Fruit fly (Drosophila melanogaster) whole organism, prepupa: ENCODE measurements around the gene CG7194.

Experiments used
- CG11294 ChIP-seq: fragments of 200-800 bp; sonication (Bioruptor generic); IDR thresholded peaks from 2 replicates; pipeline ENCODE4 v1.3.6; 2022; ENCODE audit warnings: missing biosample characterization, missing genetic modification characterization
- CG11902 ChIP-seq: fragments of 200-800 bp; sonication (Bioruptor generic); optimal IDR thresholded peaks from 3 replicates; lab custom pipeline; 2016; ENCODE audit warnings: missing biosample characterization, missing genetic modification characterization
- CG15336 ChIP-seq: fragments of 200-800 bp; sonication (Bioruptor generic); IDR thresholded peaks from 2 replicates; pipeline ENCODE4 v1.3.6; 2022; ENCODE audit warnings: missing biosample characterization, missing genetic modification characterization
- CG1621 ChIP-seq: fragments of 200-800 bp; sonication (Bioruptor generic); optimal IDR thresholded peaks from 3 replicates; lab custom pipeline; 2018; ENCODE audit warnings: missing biosample characterization, mild to moderate bottlenecking, missing genetic modification characterization
- CG16779 ChIP-seq: fragments of 200-800 bp; sonication (Bioruptor generic); optimal IDR thresholded peaks from 3 replicates; lab custom pipeline; 2017; ENCODE audit warnings: missing biosample characterization, mild to moderate bottlenecking, missing genetic modification characterization
- CG31627 ChIP-seq: fragments of 200-800 bp; sonication (Bioruptor generic); optimal IDR thresholded peaks from 3 replicates; lab custom pipeline; 2016; ENCODE audit warnings: missing biosample characterization, missing genetic modification characterization
- CG32006 ChIP-seq: fragments of 200-800 bp; sonication (Bioruptor generic); optimal IDR thresholded peaks from 3 replicates; lab custom pipeline; 2017; ENCODE audit warnings: missing biosample characterization, mild to moderate bottlenecking, missing genetic modification characterization
- CG3919 ChIP-seq: fragments of 200-800 bp; sonication (Bioruptor generic); optimal IDR thresholded peaks from 3 replicates; lab custom pipeline; 2016; ENCODE audit warnings: missing biosample characterization, missing genetic modification characterization
- CG4318 ChIP-seq: fragments of 200-800 bp; sonication (Bioruptor generic); optimal IDR thresholded peaks from 3 replicates; lab custom pipeline; 2017; ENCODE audit warnings: missing biosample characterization, mild to moderate bottlenecking, missing genetic modification characterization
- CG6163 ChIP-seq: fragments of 200-800 bp; sonication (Bioruptor generic); IDR thresholded peaks from 3 replicates; pipeline ENCODE4 v1.3.6; 2022; ENCODE audit warnings: missing biosample characterization, missing genetic modification characterization
- CG6276 ChIP-seq: fragments of 200-800 bp; sonication (Bioruptor generic); optimal IDR thresholded peaks from 2 replicates; lab custom pipeline; 2017; ENCODE audit warnings: missing biosample characterization, mild to moderate bottlenecking, missing genetic modification characterization
- CG6808 ChIP-seq: fragments of 200-800 bp; sonication (Bioruptor generic); optimal IDR thresholded peaks from 3 replicates; lab custom pipeline; 2017; ENCODE audit warnings: missing biosample characterization, missing genetic modification characterization, mild to moderate bottlenecking, moderate library complexity, missing genetic modification reagents
- CG6854 ChIP-seq: fragments of 200-800 bp; sonication (Bioruptor generic); optimal IDR thresholded peaks from 2 replicates; lab custom pipeline; 2017; ENCODE audit warnings: missing biosample characterization, mild to moderate bottlenecking, missing genetic modification characterization
- CG8119 ChIP-seq: fragments of 200-800 bp; sonication (Bioruptor generic); IDR thresholded peaks from 3 replicates; pipeline ENCODE4 v1.3.6; 2022; ENCODE audit warnings: missing biosample characterization, missing genetic modification characterization
- Eip78C ChIP-seq: fragments of 200-800 bp; sonication (Bioruptor generic); peaks from one replicate; lab custom pipeline; 2016; ENCODE audit warnings: missing biosample characterization, missing genetic modification characterization
- Ets21C ChIP-seq: fragments of 200-800 bp; sonication (Bioruptor generic); optimal IDR thresholded peaks from 3 replicates; lab custom pipeline; 2016; ENCODE audit warnings: missing biosample characterization, missing genetic modification characterization
- Ets96B ChIP-seq: fragments of 200-800 bp; optimal IDR thresholded peaks from 2 replicates; lab custom pipeline; 2019; ENCODE audit warnings: missing biosample characterization, mild to moderate bottlenecking, missing genetic modification characterization, moderate library complexity
- Gug ChIP-seq: fragments of 200-800 bp; sonication (Bioruptor generic); IDR thresholded peaks from 2 replicates; pipeline ENCODE4 v1.3.6; 2022; ENCODE audit warnings: missing biosample characterization, missing genetic modification characterization
- Hr38 ChIP-seq: sonication (Bioruptor generic); optimal IDR thresholded peaks from 2 replicates; lab custom pipeline; 2016; ENCODE audit warnings: missing biosample characterization, missing genetic modification characterization
- Hr39 ChIP-seq: fragments of 200-800 bp; sonication (Bioruptor generic); optimal IDR thresholded peaks from 2 replicates; lab custom pipeline; 2016; ENCODE audit warnings: missing biosample characterization, missing genetic modification characterization
- Hr4 ChIP-seq: fragments of 200-800 bp; sonication (Bioruptor generic); optimal IDR thresholded peaks from 3 replicates; lab custom pipeline; 2016; ENCODE audit warnings: missing biosample characterization, missing genetic modification characterization
- Lpt ChIP-seq: fragments of 200-800 bp; sonication (Bioruptor generic); optimal IDR thresholded peaks from 3 replicates; lab custom pipeline; 2016; ENCODE audit warnings: missing biosample characterization, missing genetic modification characterization
- Met ChIP-seq: fragments of 200-800 bp; sonication (Bioruptor generic); optimal IDR thresholded peaks from 3 replicates; lab custom pipeline; 2016; ENCODE audit warnings: missing biosample characterization, missing genetic modification characterization
- Sox102F ChIP-seq: fragments of 200-800 bp; sonication (Bioruptor generic); optimal IDR thresholded peaks from 2 replicates; lab custom pipeline; 2016; ENCODE audit warnings: missing biosample characterization, mild to moderate bottlenecking, missing genetic modification characterization
- Sox14 ChIP-seq: fragments of 200-800 bp; sonication (Bioruptor generic); optimal IDR thresholded peaks from 3 replicates; lab custom pipeline; 2016; ENCODE audit warnings: missing biosample characterization, missing genetic modification characterization
- Sox15 ChIP-seq: fragments of 200-800 bp; sonication (Bioruptor generic); optimal IDR thresholded peaks from 3 replicates; lab custom pipeline; 2016; ENCODE audit warnings: missing biosample characterization, missing genetic modification characterization
- acj6 ChIP-seq: fragments of 200-800 bp; sonication (Bioruptor generic); optimal IDR thresholded peaks from 3 replicates; lab custom pipeline; 2016; ENCODE audit warnings: missing biosample characterization, missing genetic modification characterization
- eg ChIP-seq: fragments of 200-800 bp; sonication (Bioruptor generic); IDR thresholded peaks from 3 replicates; pipeline ENCODE4 v1.3.6; 2022; ENCODE audit warnings: missing biosample characterization, missing genetic modification characterization
- esn ChIP-seq: fragments of 200-800 bp; sonication (Bioruptor generic); optimal IDR thresholded peaks from 2 replicates; lab custom pipeline; 2016; ENCODE audit warnings: missing biosample characterization, mild to moderate bottlenecking, missing genetic modification characterization, moderate library complexity
- fkh ChIP-seq: fragments of 200-800 bp; sonication (Bioruptor generic); optimal IDR thresholded peaks from 3 replicates; lab custom pipeline; 2017; ENCODE audit warnings: missing biosample characterization, mild to moderate bottlenecking, missing genetic modification characterization, moderate library complexity
- pdm3 ChIP-seq: fragments of 200-800 bp; sonication (Bioruptor generic); optimal IDR thresholded peaks from 3 replicates; lab custom pipeline; 2016; ENCODE audit warnings: missing biosample characterization, missing genetic modification characterization
- svp ChIP-seq: fragments of 200-800 bp; sonication (Bioruptor generic); peaks from one replicate; lab custom pipeline; 2016; ENCODE audit warnings: missing biosample characterization, missing genetic modification characterization
- topi ChIP-seq: fragments of 200-800 bp; sonication (Bioruptor generic); optimal IDR thresholded peaks from 3 replicates; lab custom pipeline; 2016; ENCODE audit warnings: missing biosample characterization, missing genetic modification characterization

Gene CG7194

DNA sequence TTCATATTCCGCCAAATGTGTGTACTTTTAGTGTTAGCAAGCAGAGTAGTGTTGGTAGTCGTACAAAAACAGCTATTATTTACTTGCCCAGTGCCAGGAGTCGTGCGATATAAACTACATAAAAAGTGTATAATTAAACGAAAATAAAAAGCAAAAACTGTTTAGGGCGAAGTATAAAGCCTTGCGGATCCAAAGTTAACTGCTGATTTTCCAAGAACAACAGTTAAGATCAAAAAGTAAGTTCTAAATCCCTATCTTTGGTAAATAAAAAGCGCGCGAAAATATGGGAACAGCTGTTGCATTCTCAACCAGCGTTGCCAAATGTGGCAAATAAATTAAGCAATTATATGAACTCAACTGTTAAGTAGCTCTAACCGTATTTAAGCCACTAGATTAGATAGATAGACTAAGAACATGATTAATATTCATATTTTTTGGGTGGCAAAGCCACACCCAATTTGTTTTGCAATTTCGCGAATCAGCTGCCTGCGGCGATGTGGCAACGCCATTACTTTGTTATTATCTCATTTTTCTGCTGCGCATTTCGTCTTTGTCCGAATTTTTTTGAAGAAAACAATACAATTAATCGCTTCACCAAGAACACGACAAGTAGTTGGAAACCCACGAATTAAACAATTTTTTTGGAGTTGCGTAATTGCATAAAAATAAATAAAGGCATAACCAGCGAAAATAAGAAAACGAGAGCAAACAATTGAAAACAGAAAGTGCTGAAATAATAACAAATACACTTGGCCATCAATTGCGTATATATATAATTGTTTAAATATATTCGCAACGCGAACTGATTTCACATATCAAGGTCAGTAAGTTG is 36.6 kb upstream of the CG7194 start, which contains the start of the genes Prim1 and CG7083 (continued):
- TF ChIP-seq CG1621 (tag; lab: Kevin White, UChicago) (peak; percentile 7), CG6163 (GFP tag; lab: Robert Waterston, UW) (no peak; the same call in 2 of the 3 replicates), topi (GFP tag; lab: Kevin White, UChicago) (peak; percentile 67), CG11294 (GFP tag; lab: Robert Waterston, UW) (no peak), pdm3 (GFP tag; lab: Kevin White, UChicago) (peak; percentile 63), Hr38 (GFP tag; lab: Kevin White, UChicago) (no peak), CG31627 (GFP tag; lab: Kevin White, UChicago) (peak; percentile 74), Ets96B (tag; lab: Kevin White, UChicago) (peak; percentile 41), Sox102F (GFP tag; lab: Kevin White, UChicago) (peak; percentile 69), Gug (GFP tag; lab: Robert Waterston, UW) (peak; percentile 28; the same call in 1 of the 2 replicates)

dm6 chr3L:8338921-8339320 is 35.1 kb upstream of the CG7194 start, which contains the start of gene Pex2:
TSS of gene Pex2 (plus strand) at chr3L:8339051.
- TF ChIP-seq CG11294 (GFP tag; lab: Robert Waterston, UW) (no peak), Ets21C (GFP tag; lab: Kevin White, UChicago) (no peak), CG16779 (tag; lab: Kevin White, UChicago) (peak; percentile 8), CG6808 (GFP tag; lab: Kevin White, UChicago) (peak; percentile 52), Met (peak; percentile 27), CG11902 (no peak), Eip78C (peak; percentile 79), Lpt (no peak), Sox15 (no peak), fkh (GFP tag; lab: Kevin White, UChicago) (peak; percentile 75), svp (GFP tag; lab: Kevin White, UChicago) (peak; percentile 98), CG3919 (GFP tag; lab: Kevin White, UChicago) (peak; percentile 23), CG6163 (GFP tag; lab: Robert Waterston, UW) (no peak)
- TF ChIP-seq, all 60 proteins: peak for 7

- TF ChIP-seq eg (0 out of 3 replicates have a peak, but pooled peaks have one; percentile 16), CG3919 (GFP tag; lab: Kevin White, UChicago) (no peak), CG6854 (GFP tag; lab: Kevin White, UChicago) (no peak), Sox14 (GFP tag; lab: Kevin White, UChicago) (no peak), Lpt (peak; percentile 7), CG32006 (GFP tag; lab: Kevin White, UChicago) (peak; percentile 53), esn (GFP tag; lab: Kevin White, UChicago) (no peak)
These were observed 32.5 kb upstream of the CG7194 start, which contains the start of gene Cpr66Cb for dm6 chr3L:8336372-8336771. TSS of gene Cpr66Cb (plus strand) at chr3L:8336672.

DNA sequence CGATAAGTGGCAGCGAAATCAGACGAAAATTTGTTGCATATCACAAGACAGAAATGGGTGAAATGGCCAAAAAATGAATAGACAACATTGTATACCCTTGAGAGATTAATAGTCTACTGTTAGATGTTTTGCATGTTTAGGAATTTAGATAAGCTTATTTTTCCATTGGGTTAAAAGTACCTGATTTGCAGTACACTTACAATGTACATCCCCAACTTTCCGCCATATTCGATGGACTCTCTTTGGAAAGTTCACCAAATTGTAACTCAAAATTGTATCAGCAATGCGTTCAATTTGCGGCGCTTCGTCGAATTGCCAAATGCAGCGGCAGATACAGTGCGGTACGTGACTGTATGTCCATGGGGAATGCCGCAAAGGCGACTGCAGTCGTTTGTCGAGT is 30.5 kb upstream of the CG7194 start:
- no peak for TF ChIP-seq CG6163 (GFP tag; lab: Robert Waterston, UW)
- TF ChIP-seq CG15336: 0 out of 2 replicates have a peak, but pooled peaks have one; percentile 21
- no peak for TF ChIP-seq Eip78C
- TF ChIP-seq acj6 (GFP tag; lab: Kevin White, UChicago): no peak
- TF ChIP-seq CG4318 (GFP tag; lab: Kevin White, UChicago): peak; percentile 25
- TF ChIP-seq Hr4 (GFP tag; lab: Kevin White, UChicago): peak; percentile 48
- no peak for TF ChIP-seq Hr39 (GFP tag; lab: Kevin White, UChicago)
- peak; percentile 60; the same call in 2 of the 3 replicates for TF ChIP-seq eg
- peak; percentile 39 for TF ChIP-seq CG6276 (GFP tag; lab: Kevin White, UChicago)
- TF ChIP-seq CG32006 (GFP tag; lab: Kevin White, UChicago): peak; percentile 35
- TF ChIP-seq CG8119: peak; percentile 59; the same call in 2 of the 3 replicates
